Worm (Caenorhabditis elegans) whole organism, L1 larva: ENCODE results near the gene cylc-1.
"Not testable (repeated sequence)": the region's sequence is repeated elsewhere in the genome, so short reads cannot be mapped to it uniquely, and the experiment has no call there.

Source experiments
- C04F5.9 ChIP-seq: sonication (generic microtip); optimal IDR thresholded peaks from 2 replicates; lab custom pipeline; 2016; ENCODE audit warnings: missing genetic modification characterization, missing compliant biosample characterization
- C16A3.4 ChIP-seq: fragments of 150-350 bp; optimal IDR thresholded peaks from 2 replicates; lab custom pipeline; 2014; ENCODE audit warnings: missing biosample characterization, missing genetic modification characterization
- F16B12.6 ChIP-seq: fragments of 150-350 bp; optimal IDR thresholded peaks from 2 replicates; lab custom pipeline; 2014; ENCODE audit warnings: missing biosample characterization, missing genetic modification characterization
- Y116A8C.19 ChIP-seq: sonication (generic microtip); optimal IDR thresholded peaks from 2 replicates; lab custom pipeline; 2016; ENCODE audit warnings: missing compliant biosample characterization, missing genetic modification characterization, borderline replicate concordance
- aha-1 ChIP-seq: fragments of 150-350 bp; optimal IDR thresholded peaks from 2 replicates; lab custom pipeline; 2014; ENCODE audit warnings: missing biosample characterization, missing genetic modification characterization
- ama-1 ChIP-seq: fragments of 150-350 bp; optimal IDR thresholded peaks from 2 replicates; lab custom pipeline; 2014
- ceh-8 ChIP-seq: fragments of 200-800 bp; sonication (Bioruptor generic); optimal IDR thresholded peaks from 2 replicates; lab custom pipeline; 2018; ENCODE audit warnings: mild to moderate bottlenecking, missing genetic modification characterization, moderate library complexity, missing compliant biosample characterization
- ceh-90 ChIP-seq: sonication (generic microtip); optimal IDR thresholded peaks from 2 replicates; lab custom pipeline; 2016; ENCODE audit warnings: missing genetic modification characterization, missing compliant biosample characterization
- egl-13 ChIP-seq: sonication (generic microtip); optimal IDR thresholded peaks from 2 replicates; lab custom pipeline; 2016; ENCODE audit warnings: missing genotype, missing genetic modification reagents, missing genetic modification characterization, missing compliant biosample characterization
- fkh-10 ChIP-seq: sonication (generic microtip); optimal IDR thresholded peaks from 2 replicates; lab custom pipeline; 2017; ENCODE audit warnings: missing biosample characterization, missing genetic modification reagents, missing genetic modification characterization
- fkh-8 ChIP-seq: sonication (generic microtip); optimal IDR thresholded peaks from 2 replicates; lab custom pipeline; 2016; ENCODE audit warnings: mild to moderate bottlenecking, missing genetic modification characterization, missing compliant biosample characterization
- grh-1 ChIP-seq: fragments of 200-800 bp; sonication (Bioruptor generic); IDR thresholded peaks from 2 replicates; pipeline ENCODE4 v1.3.6; 2022; ENCODE audit warnings: missing genetic modification reagents, missing genetic modification characterization, missing compliant biosample characterization
- hlh-4 ChIP-seq: sonication (generic microtip); optimal IDR thresholded peaks from 2 replicates; lab custom pipeline; 2016; ENCODE audit warnings: mild to moderate bottlenecking, missing genetic modification characterization, missing compliant biosample characterization
- hpl-2 ChIP-seq: fragments of 150-350 bp; optimal IDR thresholded peaks from 2 replicates; lab custom pipeline; 2014; ENCODE audit warnings: missing biosample characterization, missing genetic modification reagents, missing genetic modification characterization
- irx-1 ChIP-seq: sonication (generic microtip); optimal IDR thresholded peaks from 2 replicates; lab custom pipeline; 2016; ENCODE audit warnings: missing genetic modification characterization, missing compliant biosample characterization
- isw-1 ChIP-seq: fragments of 200-800 bp; sonication (Bioruptor generic); IDR thresholded peaks from 2 replicates; pipeline ENCODE4 v1.3.6; 2022; ENCODE audit warnings: missing genetic modification characterization, missing compliant biosample characterization
- jun-1 ChIP-seq: fragments of 150-350 bp; optimal IDR thresholded peaks from 2 replicates; lab custom pipeline; 2014; ENCODE audit warnings: missing biosample characterization, missing genetic modification reagents, missing genetic modification characterization
- lin-14 ChIP-seq: fragments of 200-800 bp; sonication (Bioruptor generic); optimal IDR thresholded peaks from 2 replicates; lab custom pipeline; 2018; ENCODE audit warnings: mild to moderate bottlenecking, missing genetic modification characterization, moderate library complexity, missing compliant biosample characterization
- lin-15B ChIP-seq: fragments of 150-350 bp; sonication (generic microtip); optimal IDR thresholded peaks from 3 replicates; lab custom pipeline; 2014; ENCODE audit warnings: missing biosample characterization, missing genetic modification characterization
- lin-35 ChIP-seq, 2 experiments: fragments of 150-350 bp; optimal IDR thresholded peaks; 2 replicates each; lab custom pipeline; 2014; ENCODE audit warnings: missing biosample characterization in 2 of 2, missing genetic modification characterization in 2 of 2, missing genetic modification reagents in 2 of 2
- lin-39 ChIP-seq: fragments of 150-350 bp; optimal IDR thresholded peaks from 2 replicates; lab custom pipeline; 2014; ENCODE audit warnings: missing biosample characterization, missing genetic modification reagents, missing genetic modification characterization
- lsy-2 ChIP-seq, 2 experiments: fragments of 150-350 bp; optimal IDR thresholded peaks; 2 replicates each; lab custom pipeline; 2014; ENCODE audit warnings: missing biosample characterization in 2 of 2, missing genetic modification characterization in 2 of 2
- mab-9 ChIP-seq: fragments of 200-800 bp; sonication (Bioruptor generic); IDR thresholded peaks from 2 replicates; pipeline ENCODE4 v1.3.6; 2022; ENCODE audit warnings: missing genetic modification reagents, missing genetic modification characterization, missing compliant biosample characterization
- mdl-1 ChIP-seq, 2 experiments: fragments of 150-350 bp; optimal IDR thresholded peaks; 2 replicates each; lab custom pipeline; 2014 to 2017; ENCODE audit warnings: missing biosample characterization in 2 of 2, missing genetic modification characterization in 2 of 2, inconsistent platforms in 1 of 2
- mef-2 ChIP-seq: fragments of 150-350 bp; optimal IDR thresholded peaks from 2 replicates; lab custom pipeline; 2014; ENCODE audit warnings: missing biosample characterization, missing genetic modification characterization
- mep-1 ChIP-seq: fragments of 150-350 bp; optimal IDR thresholded peaks from 2 replicates; lab custom pipeline; 2014; ENCODE audit warnings: missing biosample characterization, missing genetic modification characterization
- nhr-47 ChIP-seq: sonication (generic microtip); optimal IDR thresholded peaks from 2 replicates; lab custom pipeline; 2016; ENCODE audit warnings: mild to moderate bottlenecking, missing genetic modification characterization, moderate library complexity, missing compliant biosample characterization
- nhr-76 ChIP-seq: sonication (generic microtip); optimal IDR thresholded peaks from 2 replicates; lab custom pipeline; 2017; ENCODE audit warnings: missing biosample characterization, missing genetic modification characterization
- nhr-90 ChIP-seq: sonication (generic microtip); optimal IDR thresholded peaks from 2 replicates; lab custom pipeline; 2016; ENCODE audit warnings: mild to moderate bottlenecking, missing genetic modification characterization, missing compliant biosample characterization; ENCODE audit not compliant: poor library complexity
- pag-3 ChIP-seq: sonication (generic microtip); optimal IDR thresholded peaks from 2 replicates; lab custom pipeline; 2017; ENCODE audit warnings: missing genetic modification characterization, mild to moderate bottlenecking, missing compliant biosample characterization, antibody characterized with exemption, borderline replicate concordance; ENCODE audit not compliant: insufficient read depth
- skn-1 ChIP-seq: fragments of 150-350 bp; optimal IDR thresholded peaks from 2 replicates; lab custom pipeline; 2014; ENCODE audit warnings: missing biosample characterization, missing genetic modification characterization
- snpc-4 ChIP-seq: fragments of 150-350 bp; optimal IDR thresholded peaks from 2 replicates; lab custom pipeline; 2014; ENCODE audit warnings: missing biosample characterization, missing genetic modification characterization
- snu-23 ChIP-seq: sonication (generic microtip); optimal IDR thresholded peaks from 2 replicates; lab custom pipeline; 2016; ENCODE audit warnings: missing genetic modification characterization, missing compliant biosample characterization
- swsn-7 ChIP-seq: sonication (generic microtip); optimal IDR thresholded peaks from 2 replicates; lab custom pipeline; 2016; ENCODE audit warnings: missing genetic modification characterization, missing compliant biosample characterization
- tbx-2 ChIP-seq: sonication (generic microtip); optimal IDR thresholded peaks from 2 replicates; lab custom pipeline; 2016; ENCODE audit warnings: missing genetic modification characterization, missing compliant biosample characterization
- unc-130 ChIP-seq: fragments of 150-350 bp; optimal IDR thresholded peaks from 2 replicates; lab custom pipeline; 2017; ENCODE audit warnings: missing biosample characterization, missing genetic modification characterization, inconsistent platforms
- xbp-1 ChIP-seq: sonication (generic microtip); optimal IDR thresholded peaks from 2 replicates; lab custom pipeline; 2016; ENCODE audit warnings: missing genetic modification characterization, missing compliant biosample characterization

cylc-1 gene

DNA sequence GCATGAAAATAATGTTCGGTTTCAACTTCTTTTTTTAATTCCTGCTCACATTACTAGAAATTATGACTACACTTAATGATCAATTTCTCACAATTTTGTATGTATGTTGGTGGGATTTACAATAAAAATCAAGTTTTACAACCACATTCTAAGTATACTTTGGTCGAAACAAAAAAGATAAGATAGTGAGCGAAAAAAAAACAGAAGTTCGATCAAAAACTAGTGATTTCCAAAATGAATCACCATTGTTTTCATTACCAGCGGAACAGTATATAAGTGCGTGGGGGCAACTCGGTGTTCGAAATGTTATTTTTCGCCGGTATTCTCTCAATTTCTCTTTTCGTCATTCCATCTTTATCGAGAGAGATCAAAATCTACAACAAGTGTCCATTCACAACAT lies 5.0 kb upstream of the cylc-1 start, which contains the start of gene thn-5:
Gene thn-5 (plus strand): TSS at position 301 of the 400 bp plus-strand sequence.
- no peak for TF ChIP-seq fkh-8 (tag; lab: Kevin White, UChicago)
- TF ChIP-seq hlh-4 (tag; lab: Kevin White, UChicago): no peak
- no peak for TF ChIP-seq snpc-4
- TF ChIP-seq pag-3 (tag; lab: Kevin White, UChicago): no peak
- TF ChIP-seq ceh-8 (GFP tag; lab: Kevin White, UChicago): no peak
- TF ChIP-seq nhr-47 (tag; lab: Kevin White, UChicago): no peak
- no peak for TF ChIP-seq irx-1 (tag; lab: Kevin White, UChicago)
- no peak for TF ChIP-seq tbx-2
- no peak for TF ChIP-seq isw-1
- no peak for TF ChIP-seq lin-39
- TF ChIP-seq skn-1 (tag; lab: Kevin White, UChicago): no peak
- no peak for TF ChIP-seq mab-9 (GFP tag; lab: Robert Waterston, UW)
- TF ChIP-seq, all 84 proteins: peak for 0

DNA sequence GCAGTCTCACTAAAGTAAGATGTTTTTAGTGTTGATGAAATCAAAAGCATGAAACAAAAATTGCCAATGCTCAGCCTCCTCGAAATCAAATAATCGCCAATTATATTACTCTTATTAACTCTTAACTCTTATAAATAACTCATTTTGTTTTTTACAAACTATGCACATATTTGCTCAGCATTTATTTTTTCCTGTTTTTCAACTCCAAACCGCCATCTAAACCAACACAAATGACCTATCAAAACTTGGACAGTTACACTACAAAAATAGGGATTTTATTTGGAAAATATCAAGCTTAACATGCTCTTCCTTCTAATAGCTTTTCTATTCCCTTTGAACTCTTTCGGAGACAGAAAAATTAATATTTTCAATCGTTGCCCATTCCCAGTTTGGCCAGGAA lies 3.0 kb upstream of the cylc-1 start, which contains the start of gene thn-6:
Gene thn-6 (plus strand): TSS at position 301 of the 400 bp plus-strand sequence.
- no peak for TF ChIP-seq egl-13 (tag; lab: Kevin White, UChicago)
- TF ChIP-seq C16A3.4: no peak
- no peak for TF ChIP-seq F16B12.6
- TF ChIP-seq xbp-1: no peak
- no peak for TF ChIP-seq ama-1 (lab: Kevin White, UChicago)
- TF ChIP-seq lin-15B (tag; lab: Kevin White, UChicago): no peak
- no peak for TF ChIP-seq nhr-90 (tag; lab: Kevin White, UChicago)
- TF ChIP-seq swsn-7 (tag; lab: Kevin White, UChicago): no peak
- no peak for TF ChIP-seq lsy-2 (tag; optimal IDR thresholded peaks at IDR 0.05; lab: Kevin White, UChicago)
- no peak for TF ChIP-seq lin-14 (GFP tag; lab: Kevin White, UChicago)
- TF ChIP-seq mdl-1 (tag; optimal IDR thresholded peaks at IDR 0.05; lab: Kevin White, UChicago): no peak
- no peak for TF ChIP-seq unc-130 (tag; lab: Kevin White, UChicago)
- no peak for TF ChIP-seq mab-9 (GFP tag; lab: Robert Waterston, UW)
- no peak for TF ChIP-seq fkh-10 (GFP tag; lab: Kevin White, UChicago)
- TF ChIP-seq, all 84 proteins: peak for 0

DNA sequence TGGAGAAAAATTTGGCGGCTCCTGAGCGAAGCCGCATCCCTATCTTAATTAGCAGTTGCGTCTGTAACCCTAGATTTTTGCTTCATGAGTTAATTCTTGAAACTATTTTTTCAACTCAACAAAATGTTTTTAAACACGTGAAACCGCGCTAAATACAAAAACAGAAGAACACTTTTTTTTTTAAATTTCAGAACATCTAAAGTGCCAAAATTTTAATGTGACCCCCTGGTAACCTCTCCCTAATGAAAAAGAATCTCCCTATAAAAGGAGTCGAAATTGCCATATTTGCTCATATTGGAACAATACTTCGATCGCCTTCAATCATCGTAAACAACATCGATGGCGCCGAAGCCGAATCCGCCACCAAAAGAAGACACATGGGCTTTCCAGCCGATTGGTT lies 980 bp upstream of the cylc-1 start, which contains the start of gene nsph-4.1:
Gene nsph-4.1 (plus strand): TSS at position 301 of the 400 bp plus-strand sequence.
- TF ChIP-seq lin-15B (tag; lab: Kevin White, UChicago); F16B12.6; mab-9 (GFP tag; lab: Robert Waterston, UW): not testable (repeated sequence)

DNA sequence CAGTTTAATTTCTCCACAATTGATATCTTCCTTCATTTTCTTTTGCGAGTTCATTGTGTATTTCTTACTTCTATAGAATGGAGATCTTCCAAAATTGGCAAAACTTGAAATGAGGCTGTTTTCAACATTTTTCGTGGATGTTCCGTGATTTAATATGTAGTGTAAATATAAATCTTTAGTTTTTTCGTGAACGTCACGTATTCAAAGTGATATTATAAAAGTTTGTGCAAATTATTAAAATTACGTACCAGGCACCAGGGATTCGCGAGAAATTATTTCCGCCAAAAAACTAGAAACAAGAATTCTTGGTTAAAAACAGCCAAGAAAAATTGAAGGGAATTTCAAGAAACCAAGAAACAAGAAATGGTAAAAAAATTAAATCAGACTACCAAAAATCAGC lies 1.3 kb downstream of the cylc-1 start, which contains the start of gene Y59E9AL.8:
Gene Y59E9AL.8 (minus strand): TSS at position 101 of the 400 bp plus-strand sequence.
- TF ChIP-seq C04F5.9 (tag; lab: Kevin White, UChicago) (no peak), nhr-76 (tag; lab: Kevin White, UChicago) (no peak), mep-1 (tag; lab: Kevin White, UChicago) (no peak), snu-23 (GFP tag; lab: Kevin White, UChicago) (no peak), unc-130 (tag; lab: Kevin White, UChicago) (no peak), grh-1 (no peak), lin-35 (GFP tag; optimal IDR thresholded peaks at IDR 0.05; lab: Kevin White, UChicago) (no peak), aha-1 (tag; lab: Kevin White, UChicago) (no peak), Y116A8C.19 (tag; lab: Kevin White, UChicago) (no peak), hpl-2 (GFP tag; lab: Kevin White, UChicago) (no peak), mef-2 (tag; lab: Kevin White, UChicago) (no peak), fkh-10 (GFP tag; lab: Kevin White, UChicago) (no peak), jun-1 (tag; lab: Kevin White, UChicago) (no peak), ceh-90 (tag; lab: Kevin White, UChicago) (no peak)
